Fruit fly (Drosophila melanogaster): ENCODE results near the gene CG7800.

Gene CG7800

DNA sequence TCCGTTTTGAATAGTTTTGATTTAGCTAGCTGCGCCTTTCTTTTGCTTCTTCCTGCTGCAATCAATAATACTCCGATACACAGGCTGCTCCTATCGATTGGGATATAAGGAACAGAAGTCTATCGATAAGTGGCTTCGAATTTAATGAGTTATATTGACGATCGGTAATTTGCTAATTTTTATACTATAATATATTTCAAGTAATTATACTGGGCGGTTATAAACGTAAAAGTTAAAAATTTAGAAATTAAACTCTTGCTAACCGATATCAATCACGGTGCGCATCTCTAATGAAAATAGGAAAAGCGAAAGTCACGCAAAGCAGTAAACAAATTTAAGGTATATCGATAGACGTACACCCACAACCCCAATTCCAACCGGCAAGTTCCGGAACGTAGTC, 26.0 kb downstream of the CG7800 start, which contains the start of the genes CG9636, CG18749 and CG33722 (continued):
- TF ChIP-seq CG6276 (GFP tag; optimal IDR thresholded peaks at IDR 0.05) (no peak), spab (GFP tag; optimal IDR thresholded peaks at IDR 0.05) (no peak), Blimp-1 (GFP tag; optimal IDR thresholded peaks at IDR 0.05) (peak; percentile 99), CG6808 (GFP tag; optimal IDR thresholded peaks at IDR 0.05) (peak; percentile 30), Sox102F (GFP tag; optimal IDR thresholded peaks at IDR 0.05) (no peak), Eip93F (GFP tag; optimal IDR thresholded peaks at IDR 0.05) (peak; percentile 75), CG10631 (GFP tag; optimal IDR thresholded peaks at IDR 0.05) (peak; percentile 68), CG3032 (tag; optimal IDR thresholded peaks at IDR 0.05) (peak; percentile 59), CG31627 (GFP tag; optimal IDR thresholded peaks at IDR 0.05) (peak; percentile 62), Lpt (GFP tag; optimal IDR thresholded peaks at IDR 0.05) (no peak), esn (GFP tag; optimal IDR thresholded peaks at IDR 0.05) (peak; percentile 81), Met (GFP tag; optimal IDR thresholded peaks at IDR 0.05) (no peak), fd59A (GFP tag; optimal IDR thresholded peaks at IDR 0.05) (no peak), CG1621 (tag; optimal IDR thresholded peaks at IDR 0.05) (peak; percentile 53), pdm3 (GFP tag; optimal IDR thresholded peaks at IDR 0.05) (peak; percentile 65), CG16779 (tag; optimal IDR thresholded peaks at IDR 0.05) (no peak), acj6 (GFP tag; optimal IDR thresholded peaks at IDR 0.05) (peak; percentile 74), salr (GFP tag; optimal IDR thresholded peaks at IDR 0.05) (no peak), CG8632 (GFP tag; optimal IDR thresholded peaks at IDR 0.05) (no peak), cyc (GFP tag; optimal IDR thresholded peaks at IDR 0.05) (peak; percentile 54), Sox14 (GFP tag; optimal IDR thresholded peaks at IDR 0.05) (peak; percentile 65), CG32006 (GFP tag; optimal IDR thresholded peaks at IDR 0.05) (peak; percentile 53), CG11762 (GFP tag; optimal IDR thresholded peaks at IDR 0.05; ENCODE audit: insufficient read depth) (peak; percentile 11), vri (GFP tag; optimal IDR thresholded peaks at IDR 0.05) (no peak), CG8119 (GFP tag; IDR thresholded peaks at IDR 0.05) (no peak; the same call in 2 of the 3 replicates), CG34406 (GFP tag; optimal IDR thresholded peaks at IDR 0.05) (peak; percentile 51), Hr38 (GFP tag; optimal IDR thresholded peaks at IDR 0.05) (no peak)

dm6 chr3R:8248138-8248537, 30.4 kb downstream of the CG7800 start, which contains the start of gene CG15864:
TSS of gene CG15864 (plus strand) at chr3R:8248438.
- TF ChIP-seq topi (GFP tag; optimal IDR thresholded peaks at IDR 0.05), result no peak
- no peak for TF ChIP-seq Sox14 (GFP tag; optimal IDR thresholded peaks at IDR 0.05)
- TF ChIP-seq CG7368 (GFP tag; optimal IDR thresholded peaks at IDR 0.05), result no peak
- TF ChIP-seq Sox15 (GFP tag; optimal IDR thresholded peaks at IDR 0.05), result no peak
- no peak for TF ChIP-seq CG1621 (tag; optimal IDR thresholded peaks at IDR 0.05)
- TF ChIP-seq Eip75B (GFP tag; optimal IDR thresholded peaks at IDR 0.05), result no peak
- TF ChIP-seq OdsH (GFP tag; optimal IDR thresholded peaks at IDR 0.05), result no peak
- TF ChIP-seq CG11902 (GFP tag; optimal IDR thresholded peaks at IDR 0.05), result no peak
- no peak for TF ChIP-seq Met (GFP tag; optimal IDR thresholded peaks at IDR 0.05)
- TF ChIP-seq Ets96B (tag; optimal IDR thresholded peaks at IDR 0.05), result no peak

dm6 chr3R:8250166-8250733, 32.5 kb downstream of the CG7800 start, which contains the start of gene mtg:
TSS of gene mtg (plus strand) at chr3R:8250497.
- TF ChIP-seq CG3919 (GFP tag; optimal IDR thresholded peaks at IDR 0.05), result peak; percentile 27
- peak; percentile 99 for TF ChIP-seq CG6808 (GFP tag; optimal IDR thresholded peaks at IDR 0.05)
- TF ChIP-seq CG15336 (GFP tag; IDR thresholded peaks at IDR 0.05), result peak; percentile 43; the same call in 1 of the 2 replicates
- 0 out of 3 replicates have a peak, but pooled peaks have one; percentile 31 for TF ChIP-seq CG8119 (GFP tag; IDR thresholded peaks at IDR 0.05)
- peak; percentile 32; the same call in 1 of the 3 replicates for TF ChIP-seq CG6163 (GFP tag; IDR thresholded peaks at IDR 0.05)
- TF ChIP-seq eg (GFP tag; IDR thresholded peaks at IDR 0.05), result peak; percentile 20; the same call in 1 of the 3 replicates
- no peak for TF ChIP-seq topi (GFP tag; optimal IDR thresholded peaks at IDR 0.05)
- TF ChIP-seq Lpt (GFP tag; optimal IDR thresholded peaks at IDR 0.05), result peak; percentile 39
- no peak for TF ChIP-seq OdsH (GFP tag; optimal IDR thresholded peaks at IDR 0.05)
- TF ChIP-seq CG6276 (GFP tag; optimal IDR thresholded peaks at IDR 0.05), result no peak
- TF ChIP-seq Sox15 (GFP tag; optimal IDR thresholded peaks at IDR 0.05), result no peak
- TF ChIP-seq Eip75B (GFP tag; optimal IDR thresholded peaks at IDR 0.05), result no peak
- peak; percentile 18 for TF ChIP-seq Eip78C (GFP tag)
